Fruit fly (Drosophila melanogaster): Measurements from ENCODE around the gene B-H2.

The B-H2 gene

DNA sequence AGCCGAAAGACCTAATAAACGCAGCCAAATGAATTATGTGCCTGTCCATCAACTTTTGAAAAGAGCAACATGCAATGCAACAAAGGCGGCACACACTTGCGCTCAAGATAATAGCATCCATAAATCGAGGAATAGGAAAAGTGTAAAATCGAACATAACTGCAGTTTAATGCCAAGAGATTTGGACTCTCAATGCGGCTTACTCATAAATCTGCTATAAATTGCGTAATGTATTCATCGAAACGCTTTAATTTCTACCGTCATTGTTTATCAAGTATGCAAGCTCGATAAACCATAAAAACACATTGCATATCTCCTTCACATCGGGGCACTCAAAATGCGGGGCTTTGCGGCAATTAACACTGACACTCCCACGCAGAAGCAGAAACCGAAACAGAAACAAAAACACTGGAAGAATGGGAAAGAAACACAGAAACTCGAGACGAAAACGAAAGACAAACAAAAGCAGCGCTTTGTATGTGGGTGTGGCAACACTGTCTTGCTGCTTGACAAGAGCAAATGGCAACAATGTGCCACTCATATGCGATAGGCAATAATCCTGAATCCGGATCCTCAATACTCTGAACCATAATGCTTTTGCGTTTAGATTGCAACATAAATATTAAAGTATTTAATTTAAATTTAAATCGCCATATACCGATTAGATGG lies 16.3 kb upstream of the B-H2 start (continued):
- TF ChIP-seq CG32772 (GFP tag; IDR thresholded peaks at IDR 0.05): no peak
- no peak for TF ChIP-seq CG7271 (tag; optimal IDR thresholded peaks at IDR 0.05)
- no peak for TF ChIP-seq CG7928 (GFP tag; optimal IDR thresholded peaks at IDR 0.05)
- no peak for TF ChIP-seq CG1792 (GFP tag; optimal IDR thresholded peaks at IDR 0.05)
- TF ChIP-seq CG18619 (GFP tag; optimal IDR thresholded peaks at IDR 0.05): no peak
- no peak for TF ChIP-seq stc (GFP tag; IDR thresholded peaks at IDR 0.05)
- TF ChIP-seq CG17186 (GFP tag; optimal IDR thresholded peaks at IDR 0.05): no peak
- peak in 1 of 2 experiments; percentile 25 for TF ChIP-seq chif (GFP tag; optimal IDR thresholded peaks at IDR 0.05)
- TF ChIP-seq CG12071 (GFP tag; optimal IDR thresholded peaks at IDR 0.05): peak; percentile 31
- no peak for TF ChIP-seq CG12236 (GFP tag; optimal IDR thresholded peaks at IDR 0.05)
- peak; percentile 55 for TF ChIP-seq gem (tag; optimal IDR thresholded peaks at IDR 0.05)
- no peak for TF ChIP-seq Usf (GFP tag; optimal IDR thresholded peaks at IDR 0.05)
- no peak for TF ChIP-seq CG4328 (GFP tag; optimal IDR thresholded peaks at IDR 0.05)
- no peak for TF ChIP-seq CG3065 (GFP tag; optimal IDR thresholded peaks at IDR 0.05)
- peak; percentile 99 for TF ChIP-seq stwl (tag; optimal IDR thresholded peaks at IDR 0.05)
- no peak for TF ChIP-seq Spps (tag; optimal IDR thresholded peaks at IDR 0.05)
- no peak for TF ChIP-seq CG32532 (GFP tag; IDR thresholded peaks at IDR 0.05)
- no peak for TF ChIP-seq abd-A (tag; optimal IDR thresholded peaks at IDR 0.05)
- no peak for TF ChIP-seq da (GFP tag; optimal IDR thresholded peaks at IDR 0.05)
- no peak; the same call in 2 of the 3 replicates for TF ChIP-seq tgo (GFP tag; IDR thresholded peaks at IDR 0.05)
- TF ChIP-seq repo (GFP tag; optimal IDR thresholded peaks at IDR 0.05): peak; percentile 13
- TF ChIP-seq CG1529 (GFP tag; optimal IDR thresholded peaks at IDR 0.05): peak; percentile 25
- no peak for TF ChIP-seq Gsc (GFP tag; IDR thresholded peaks at IDR 0.05)
- TF ChIP-seq phol (tag; optimal IDR thresholded peaks at IDR 0.05): peak; percentile 38
- peak; percentile 3 for TF ChIP-seq CG2678 (tag; optimal IDR thresholded peaks at IDR 0.05)
- TF ChIP-seq Atf6 (GFP tag; IDR thresholded peaks at IDR 0.05): no peak
- no peak for TF ChIP-seq CG3847 (GFP tag; IDR thresholded peaks at IDR 0.05)
- no peak for TF ChIP-seq CG1602 (GFP tag; optimal IDR thresholded peaks at IDR 0.05)
- no peak for TF ChIP-seq slou (GFP tag; optimal IDR thresholded peaks at IDR 0.05)
- TF ChIP-seq luna (GFP tag; optimal IDR thresholded peaks at IDR 0.05): no peak
- no peak for TF ChIP-seq Fer1 (GFP tag; optimal IDR thresholded peaks at IDR 0.05)
- no peak for TF ChIP-seq sqz (GFP tag; optimal IDR thresholded peaks at IDR 0.05)
- TF ChIP-seq CG8944 (GFP tag; optimal IDR thresholded peaks at IDR 0.05): no peak
- TF ChIP-seq CG6813 (GFP tag; optimal IDR thresholded peaks at IDR 0.05): no peak
- peak; percentile 75 for TF ChIP-seq sens (GFP tag)
- TF ChIP-seq Tbp (GFP tag; optimal IDR thresholded peaks at IDR 0.05): no peak
- no peak for TF ChIP-seq Hr39 (optimal IDR thresholded peaks at IDR 0.05)
- no peak for TF ChIP-seq CG7357 (GFP tag; IDR thresholded peaks at IDR 0.05)
- TF ChIP-seq CG1233 (GFP tag; optimal IDR thresholded peaks at IDR 0.05): no peak
- no peak for TF ChIP-seq Opbp (GFP tag; IDR thresholded peaks at IDR 0.05; ENCODE audit: partially characterized antibody)
- no peak for TF ChIP-seq CG31224 (GFP tag; IDR thresholded peaks at IDR 0.05)
- TF ChIP-seq kah (GFP tag; optimal IDR thresholded peaks at IDR 0.05): no peak
- TF ChIP-seq fu2 (GFP tag; optimal IDR thresholded peaks at IDR 0.05): no peak
- TF ChIP-seq onecut (GFP tag; IDR thresholded peaks at IDR 0.05): no peak
- TF ChIP-seq bsh (GFP tag; optimal IDR thresholded peaks at IDR 0.05): peak in 1 of 2 experiments; percentile 72
- no peak for TF ChIP-seq CG17385 (GFP tag; optimal IDR thresholded peaks at IDR 0.05)
- no peak for TF ChIP-seq sna (GFP tag; IDR thresholded peaks at IDR 0.05; ENCODE audit: partially characterized antibody)
- no peak for TF ChIP-seq BtbVII (GFP tag; optimal IDR thresholded peaks at IDR 0.05)
- no peak for TF ChIP-seq zen (tag; optimal IDR thresholded peaks at IDR 0.05)
- TF ChIP-seq toy (GFP tag; IDR thresholded peaks at IDR 0.05): no peak
- no peak for TF ChIP-seq yki (optimal IDR thresholded peaks at IDR 0.05)
- TF ChIP-seq zen2 (GFP tag; IDR thresholded peaks at IDR 0.05; ENCODE audit: partially characterized antibody): no peak

Data from whole organism, embryonic.